Worm (Caenorhabditis elegans) whole organism, mixed stage, embryonic: ENCODE data around the gene R07C3.3.

ENCODE experiments used
- ceh-43 ChIP-seq: fragments of 200-800 bp; sonication (Bioruptor generic); optimal IDR thresholded peaks from 2 replicates; lab custom pipeline; 2018; ENCODE audit warnings: mild to moderate bottlenecking, missing genetic modification characterization, moderate library complexity, missing compliant biosample characterization
- lsy-2 ChIP-seq: fragments of 150-350 bp; optimal IDR thresholded peaks from 2 replicates; lab custom pipeline; 2014; ENCODE audit warnings: missing biosample characterization, missing genetic modification characterization
- nhr-12 ChIP-seq: fragments of 150-350 bp; optimal IDR thresholded peaks from 2 replicates; lab custom pipeline; 2014; ENCODE audit warnings: missing biosample characterization, missing genetic modification characterization
- nhr-2 ChIP-seq: fragments of 150-350 bp; optimal IDR thresholded peaks from 2 replicates; lab custom pipeline; 2014; ENCODE audit warnings: missing biosample characterization, missing genetic modification characterization
- snpc-4 ChIP-seq: fragments of 150-350 bp; optimal IDR thresholded peaks from 2 replicates; lab custom pipeline; 2014; ENCODE audit warnings: missing biosample characterization, missing genetic modification characterization
- unc-62 ChIP-seq: fragments of 150-350 bp; optimal IDR thresholded peaks from 2 replicates; lab custom pipeline; 2014; ENCODE audit warnings: missing biosample characterization, missing genetic modification reagents, missing genetic modification characterization

DNA sequence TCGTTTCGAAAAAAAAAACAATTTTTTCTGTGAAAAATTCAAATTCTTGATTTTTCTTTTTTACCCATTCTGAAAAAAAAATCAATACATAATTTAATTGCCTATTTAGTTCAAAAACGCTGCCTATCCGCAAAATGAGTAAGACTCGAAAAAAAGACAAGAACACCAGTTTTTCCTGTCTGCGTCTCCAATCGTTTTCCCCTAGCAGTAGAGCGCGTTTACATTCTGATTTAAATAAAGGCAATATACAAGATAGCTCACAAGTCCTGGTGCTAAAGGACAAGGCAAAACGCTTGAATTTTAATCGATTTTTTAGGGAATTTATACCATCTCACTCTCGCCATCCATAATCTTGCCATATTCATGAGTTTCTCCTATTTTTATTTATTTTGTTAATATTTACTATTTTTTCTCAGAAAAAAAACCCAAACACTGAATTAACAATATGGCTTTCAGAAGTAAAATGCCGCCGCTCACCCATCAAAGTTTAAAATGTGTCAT lies 25.4 kb upstream of the R07C3.3 start, which contains the start of gene fbxc-33:
- TF ChIP-seq snpc-4 (tag; lab: Kevin White, UChicago) = no peak
- no peak for TF ChIP-seq ceh-43 (GFP tag; lab: Kevin White, UChicago)
- no peak for TF ChIP-seq unc-62 (GFP tag; lab: Kevin White, UChicago)
- peak; percentile 22 for TF ChIP-seq lsy-2 (tag; lab: Kevin White, UChicago)
- TF ChIP-seq nhr-2 = no peak
- TF ChIP-seq nhr-12 (tag; lab: Kevin White, UChicago) = no peak
